Worm (Caenorhabditis elegans) whole organism, young adult: ENCODE results near the gene maoc-1.

ENCODE experiments used
- B0035.1 ChIP-seq: sonication (generic microtip); optimal IDR thresholded peaks from 2 replicates; lab custom pipeline; 2016; ENCODE audit warnings: missing genetic modification characterization, mild to moderate bottlenecking, missing compliant biosample characterization, missing genotype, missing genetic modification reagents
- B0261.1 ChIP-seq: sonication (generic microtip); optimal IDR thresholded peaks from 2 replicates; lab custom pipeline; 2016; ENCODE audit warnings: mild to moderate bottlenecking, missing genetic modification characterization, moderate library complexity, missing compliant biosample characterization
- F10E7.11 ChIP-seq: sonication (generic microtip); optimal IDR thresholded peaks from 2 replicates; lab custom pipeline; 2017; ENCODE audit warnings: mild to moderate bottlenecking, missing genetic modification characterization, moderate library complexity, missing compliant biosample characterization
- F22D6.2 ChIP-seq: sonication (generic microtip); optimal IDR thresholded peaks from 2 replicates; lab custom pipeline; 2016; ENCODE audit warnings: mild to moderate bottlenecking, missing genetic modification characterization, missing compliant biosample characterization
- T26A5.8 ChIP-seq: sonication (generic microtip); optimal IDR thresholded peaks from 2 replicates; lab custom pipeline; 2016; ENCODE audit warnings: missing genetic modification characterization, missing compliant biosample characterization
- Y53G8AR.9 ChIP-seq: fragments of 200-800 bp; sonication (Bioruptor generic); conservative IDR thresholded peaks from 2 replicates; pipeline ENCODE4 v1.3.6; 2022; ENCODE audit warnings: missing genetic modification reagents, missing genetic modification characterization, missing compliant biosample characterization
- Y79H2A.3 ChIP-seq: fragments of 200-800 bp; sonication (Bioruptor generic); conservative IDR thresholded peaks from 2 replicates; pipeline ENCODE4 v1.3.6; 2022; ENCODE audit warnings: missing genetic modification reagents, missing genetic modification characterization, missing compliant biosample characterization
- akir-1 ChIP-seq: fragments of 200-800 bp; sonication (Bioruptor generic); optimal IDR thresholded peaks from 2 replicates; lab custom pipeline; 2018; ENCODE audit warnings: mild to moderate bottlenecking, missing genetic modification characterization, moderate library complexity, missing compliant biosample characterization
- aptf-2 ChIP-seq: fragments of 200-800 bp; sonication (Bioruptor generic); conservative IDR thresholded peaks from 2 replicates; pipeline ENCODE4 v1.3.6; 2022; ENCODE audit warnings: missing genetic modification reagents, missing genetic modification characterization, missing compliant biosample characterization
- aptf-3 ChIP-seq: fragments of 200-800 bp; sonication (Bioruptor generic); IDR thresholded peaks from 2 replicates; pipeline ENCODE4 v1.3.6; 2022; ENCODE audit warnings: missing genetic modification characterization, missing compliant biosample characterization
- athp-1 ChIP-seq: sonication (generic microtip); optimal IDR thresholded peaks from 2 replicates; lab custom pipeline; 2017; ENCODE audit warnings: mild to moderate bottlenecking, missing genetic modification characterization, missing compliant biosample characterization
- bed-1 ChIP-seq: fragments of 200-800 bp; sonication (Bioruptor generic); IDR thresholded peaks from 2 replicates; pipeline ENCODE4 v1.3.6; 2022; ENCODE audit warnings: missing genetic modification reagents, missing genetic modification characterization, missing compliant biosample characterization
- bed-2 ChIP-seq: fragments of 200-800 bp; sonication (Bioruptor generic); IDR thresholded peaks from 2 replicates; pipeline ENCODE4 v1.3.6; 2022; ENCODE audit warnings: missing genetic modification reagents, missing genetic modification characterization, missing compliant biosample characterization
- ccch-3 ChIP-seq: fragments of 200-800 bp; sonication (Bioruptor generic); optimal IDR thresholded peaks from 2 replicates; lab custom pipeline; 2018; ENCODE audit warnings: mild to moderate bottlenecking, missing genetic modification characterization, missing compliant biosample characterization
- cebp-1 ChIP-seq, 2 experiments: fragments of 200-800 bp in 1 of 2; sonication (Bioruptor generic) in 1 of 2; sonication (generic microtip) in 1 of 2; IDR thresholded peaks in 1 of 2; optimal IDR thresholded peaks in 1 of 2; 2 replicates each; pipeline versions ENCODE4 v1.3.6 to Lab custom; 2017 to 2022; ENCODE audit warnings: missing compliant biosample characterization in 2 of 2, missing genetic modification characterization in 2 of 2, mild to moderate bottlenecking in 1 of 2, missing genetic modification reagents in 1 of 2, moderate library complexity in 1 of 2
- ceh-79 ChIP-seq: sonication (generic microtip); optimal IDR thresholded peaks from 2 replicates; lab custom pipeline; 2017; ENCODE audit warnings: mild to moderate bottlenecking, missing genetic modification characterization, missing compliant biosample characterization
- die-1 ChIP-seq: sonication (generic microtip); optimal IDR thresholded peaks from 2 replicates; lab custom pipeline; 2016; ENCODE audit warnings: missing genotype, mild to moderate bottlenecking, missing genetic modification characterization, missing compliant biosample characterization
- dpff-1 ChIP-seq: sonication (generic microtip); optimal IDR thresholded peaks from 2 replicates; lab custom pipeline; 2017; ENCODE audit warnings: mild to moderate bottlenecking, missing genetic modification characterization, missing compliant biosample characterization
- egrh-3 ChIP-seq: fragments of 200-800 bp; sonication (Bioruptor generic); IDR thresholded peaks from 2 replicates; pipeline ENCODE4 v1.3.6; 2022; ENCODE audit warnings: missing genetic modification reagents, missing genetic modification characterization, missing compliant biosample characterization
- fkh-3 ChIP-seq: sonication (generic microtip); optimal IDR thresholded peaks from 2 replicates; lab custom pipeline; 2016; ENCODE audit warnings: mild to moderate bottlenecking, missing genetic modification characterization, missing compliant biosample characterization
- hmg-1.2 ChIP-seq: fragments of 200-800 bp; sonication (Bioruptor generic); IDR thresholded peaks from 2 replicates; pipeline ENCODE4 v1.3.6; 2022; ENCODE audit warnings: missing genetic modification reagents, missing genetic modification characterization, missing compliant biosample characterization
- hmg-20 ChIP-seq: fragments of 200-800 bp; sonication (Bioruptor generic); IDR thresholded peaks from 2 replicates; pipeline ENCODE4 v1.3.6; 2022; ENCODE audit warnings: missing genetic modification reagents, missing genetic modification characterization, missing compliant biosample characterization
- let-607 ChIP-seq, 2 experiments: fragments of 200-800 bp in 1 of 2; sonication (Bioruptor generic) in 1 of 2; sonication (generic microtip) in 1 of 2; optimal IDR thresholded peaks; 2 replicates each; lab custom pipeline; 2016 to 2018; ENCODE audit warnings: mild to moderate bottlenecking in 2 of 2, missing compliant biosample characterization in 2 of 2, missing genetic modification characterization in 2 of 2, moderate library complexity in 2 of 2, missing genotype in 1 of 2
- lin-35 ChIP-seq, 3 experiments: fragments of 150-350 bp in 2 of 3; sonication (generic microtip) in 1 of 3; optimal IDR thresholded peaks; 2 replicates each; lab custom pipeline; 2014 to 2018; ENCODE audit warnings: missing biosample characterization in 3 of 3, missing genetic modification characterization in 3 of 3, missing genetic modification reagents in 3 of 3
- lsl-1 ChIP-seq: fragments of 200-800 bp; sonication (Bioruptor generic); optimal IDR thresholded peaks from 2 replicates; lab custom pipeline; 2018; ENCODE audit warnings: mild to moderate bottlenecking, missing genetic modification characterization, moderate library complexity, missing compliant biosample characterization
- lsy-27 ChIP-seq: sonication (generic microtip); optimal IDR thresholded peaks from 2 replicates; lab custom pipeline; 2017; ENCODE audit warnings: missing genetic modification characterization, mild to moderate bottlenecking, missing compliant biosample characterization, antibody characterized with exemption, missing genotype, borderline replicate concordance; ENCODE audit not compliant: insufficient read depth
- madf-3 ChIP-seq: fragments of 200-800 bp; sonication (Bioruptor generic); IDR thresholded peaks from 2 replicates; pipeline ENCODE4 v1.3.6; 2022; ENCODE audit warnings: missing genetic modification reagents, missing genetic modification characterization, missing compliant biosample characterization
- mel-28 ChIP-seq: sonication (generic microtip); optimal IDR thresholded peaks from 2 replicates; lab custom pipeline; 2016; ENCODE audit warnings: borderline replicate concordance, mild to moderate bottlenecking, missing genetic modification characterization, missing compliant biosample characterization
- mes-4 ChIP-seq: sonication (generic microtip); optimal IDR thresholded peaks from 2 replicates; lab custom pipeline; 2016; ENCODE audit warnings: missing genotype, missing genetic modification characterization, missing compliant biosample characterization
- mxl-1 ChIP-seq: sonication (generic microtip); optimal IDR thresholded peaks from 2 replicates; lab custom pipeline; 2016; ENCODE audit warnings: missing genetic modification characterization, missing compliant biosample characterization
- nfya-1 ChIP-seq: sonication (generic microtip); optimal IDR thresholded peaks from 2 replicates; lab custom pipeline; 2017; ENCODE audit warnings: antibody characterized with exemption, missing compliant biosample characterization, missing genetic modification characterization, borderline replicate concordance; ENCODE audit not compliant: insufficient read depth
- rec-8 ChIP-seq, 2 experiments: sonication (generic microtip); optimal IDR thresholded peaks; 2 replicates each; lab custom pipeline; 2016; ENCODE audit warnings: mild to moderate bottlenecking in 2 of 2, missing genetic modification characterization in 2 of 2, missing genetic modification reagents in 2 of 2, missing genotype in 2 of 2, missing biosample characterization in 1 of 2, missing compliant biosample characterization in 1 of 2, moderate library complexity in 1 of 2
- sdz-38 ChIP-seq: sonication (generic microtip); optimal IDR thresholded peaks from 2 replicates; lab custom pipeline; 2016; ENCODE audit warnings: missing genotype, missing genetic modification characterization, missing compliant biosample characterization
- sea-2 ChIP-seq: fragments of 200-800 bp; sonication (Bioruptor generic); IDR thresholded peaks from 2 replicates; pipeline ENCODE4 v1.3.6; 2022; ENCODE audit warnings: missing genetic modification characterization, missing compliant biosample characterization
- snpc-1.1 ChIP-seq: sonication (generic microtip); optimal IDR thresholded peaks from 2 replicates; lab custom pipeline; 2017; ENCODE audit warnings: missing genetic modification characterization, mild to moderate bottlenecking, missing compliant biosample characterization, antibody characterized with exemption, moderate library complexity, missing genotype, missing genetic modification reagents; ENCODE audit not compliant: insufficient read depth
- snpc-3.4 ChIP-seq: sonication (generic microtip); optimal IDR thresholded peaks from 2 replicates; lab custom pipeline; 2017; ENCODE audit warnings: missing genetic modification characterization, mild to moderate bottlenecking, missing compliant biosample characterization, antibody characterized with exemption, moderate library complexity, missing genotype, missing genetic modification reagents
- tbp1 ChIP-seq: fragments of 200-800 bp; sonication (Bioruptor generic); optimal IDR thresholded peaks from 2 replicates; lab custom pipeline; 2018; ENCODE audit warnings: mild to moderate bottlenecking, missing genetic modification characterization, missing compliant biosample characterization
- tlf-1 ChIP-seq: fragments of 200-800 bp; sonication (Bioruptor generic); optimal IDR thresholded peaks from 2 replicates; lab custom pipeline; 2018; ENCODE audit warnings: mild to moderate bottlenecking, missing genetic modification characterization, missing compliant biosample characterization
- unc-130 ChIP-seq: sonication (generic microtip); optimal IDR thresholded peaks from 2 replicates; lab custom pipeline; 2016; ENCODE audit warnings: missing genetic modification reagents, missing genetic modification characterization, missing compliant biosample characterization
- unc-62 ChIP-seq: fragments of 150-350 bp; optimal IDR thresholded peaks from 2 replicates; lab custom pipeline; 2014; ENCODE audit warnings: missing biosample characterization, missing genetic modification reagents, missing genetic modification characterization
- ztf-25 ChIP-seq: fragments of 200-800 bp; sonication (Bioruptor generic); IDR thresholded peaks from 2 replicates; pipeline ENCODE4 v1.3.6; 2022; ENCODE audit warnings: missing genetic modification reagents, missing genetic modification characterization, missing compliant biosample characterization
- ztf-26 ChIP-seq: sonication (generic microtip); optimal IDR thresholded peaks from 2 replicates; lab custom pipeline; 2017; ENCODE audit warnings: missing genetic modification characterization, missing compliant biosample characterization
- ztf-3 ChIP-seq: fragments of 200-800 bp; sonication (Bioruptor generic); optimal IDR thresholded peaks from 2 replicates; lab custom pipeline; 2018; ENCODE audit warnings: mild to moderate bottlenecking, missing genetic modification characterization, missing compliant biosample characterization

maoc-1 gene

DNA sequence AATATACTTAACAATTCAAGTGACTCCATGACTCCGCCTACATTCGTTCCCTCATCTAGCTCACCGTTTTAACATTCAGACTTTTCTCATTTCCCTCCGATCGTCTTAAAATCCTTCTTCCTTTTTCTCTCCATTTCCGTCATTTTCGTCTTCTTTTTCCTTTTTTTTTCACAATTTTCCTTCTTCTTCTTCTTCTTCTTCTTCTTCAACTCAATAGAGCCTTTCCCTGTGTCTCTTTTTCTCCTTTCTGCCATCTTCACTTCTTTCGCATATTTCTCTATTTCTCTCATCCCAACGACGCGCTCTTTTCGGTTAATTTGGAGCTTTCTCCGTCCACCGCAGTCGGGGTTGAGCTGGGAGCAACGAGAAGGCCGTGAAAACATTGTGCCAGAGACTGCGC is 13.4 kb upstream of the maoc-1 start:
- no peak for TF ChIP-seq Y79H2A.3 (GFP tag; lab: Robert Waterston, UW)

DNA sequence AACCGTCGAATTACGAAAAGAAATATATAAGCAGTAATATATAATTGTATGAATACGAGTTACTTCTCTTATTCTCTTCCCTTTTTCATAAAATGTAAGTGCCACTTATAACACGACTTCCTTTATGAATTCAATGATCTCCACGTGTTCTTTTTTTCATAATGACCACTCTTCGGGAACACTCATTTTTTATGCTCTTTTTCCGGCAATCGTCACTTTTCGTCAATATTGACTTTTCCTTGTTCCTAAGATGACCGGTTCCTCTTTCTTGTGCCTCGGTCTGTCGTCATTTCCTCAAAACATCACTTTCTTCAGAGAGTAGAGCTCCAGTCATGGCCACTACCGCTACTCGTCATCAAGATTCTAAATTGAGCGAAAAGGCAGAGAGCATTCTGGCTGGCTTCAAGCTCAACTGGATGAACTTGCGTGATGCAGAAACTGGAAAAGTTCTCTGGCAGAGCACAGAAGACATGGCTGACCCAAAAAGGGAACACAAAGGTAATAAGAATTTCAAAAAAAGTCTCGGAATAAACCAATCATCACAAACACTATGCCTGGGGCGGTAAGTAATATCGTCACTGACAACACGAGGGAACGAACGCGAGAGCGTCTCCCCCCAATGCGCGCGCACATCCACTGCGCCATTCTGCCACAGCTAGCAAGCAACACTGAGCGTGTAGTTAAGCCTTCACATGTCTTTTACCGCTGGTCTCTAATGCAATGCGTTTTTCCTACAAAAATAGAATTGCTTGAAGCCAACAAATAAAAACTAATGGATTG is 12.4 kb upstream of the maoc-1 start, which contains the start of gene pdl-1:
TSS of gene pdl-1 (plus strand) at position 309 of the 780 bp plus-strand sequence.
- TF ChIP-seq unc-130 (GFP tag; lab: Kevin White, UChicago) (peak; percentile 64), die-1 (tag; lab: Kevin White, UChicago) (peak; percentile 96), Y79H2A.3 (GFP tag; lab: Robert Waterston, UW) (peak; percentile 72; the same call in 1 of the 2 replicates), mel-28 (peak; percentile 57), unc-62 (no peak), sdz-38 (tag; lab: Kevin White, UChicago) (no peak), tbp1 (GFP tag; lab: Kevin White, UChicago) (peak; percentile 96), sea-2 (0 out of 2 replicates have a peak, but pooled peaks have one; percentile 80), snpc-1.1 (tag; lab: Kevin White, UChicago) (peak; percentile 59), akir-1 (peak; percentile 73), aptf-3 (GFP tag; lab: Robert Waterston, UW) (0 out of 2 replicates have a peak, but pooled peaks have one; percentile 71), F10E7.11 (peak; percentile 65), aptf-2 (GFP tag; lab: Robert Waterston, UW) (peak; percentile 65), ztf-3 (GFP tag; lab: Kevin White, UChicago) (peak; percentile 51), ztf-26 (peak; percentile 73), fkh-3 (tag; lab: Kevin White, UChicago) (peak; percentile 71), lsy-27 (peak; percentile 52), madf-3 (GFP tag; lab: Robert Waterston, UW) (peak; percentile 53; the same call in 1 of the 2 replicates), ccch-3 (GFP tag; lab: Kevin White, UChicago) (no peak), dpff-1 (peak; percentile 13), athp-1 (peak; percentile 84), T26A5.8 (tag; lab: Kevin White, UChicago) (peak; percentile 79), hmg-20 (peak; percentile 77), lin-35 (GFP tag; optimal IDR thresholded peaks at IDR 0.05; lab: Kevin White, UChicago) (peak in 1 of 3 experiments; percentile 66), tlf-1 (GFP tag; lab: Kevin White, UChicago) (peak; percentile 39), nfya-1 (tag; lab: Kevin White, UChicago) (no peak), bed-1 (GFP tag; lab: Robert Waterston, UW) (peak; percentile 94), snpc-3.4 (tag; lab: Kevin White, UChicago) (peak; percentile 87), Y53G8AR.9 (GFP tag; lab: Robert Waterston, UW) (peak; percentile 58; the same call in 1 of the 2 replicates), lsl-1 (peak; percentile 60), bed-2 (no peak), let-607 (tag; optimal IDR thresholded peaks at IDR 0.05; lab: Kevin White, UChicago) (peak; percentile 28 to 30), cebp-1 (GFP tag; IDR thresholded peaks at IDR 0.05; lab: Robert Waterston, UW) (no peak), cebp-1 (tag; optimal IDR thresholded peaks at IDR 0.05; lab: Kevin White, UChicago) (peak; percentile 80), F22D6.2 (tag; lab: Kevin White, UChicago) (peak; percentile 6), rec-8 (tag; optimal IDR thresholded peaks at IDR 0.05; lab: Kevin White, UChicago) (peak; percentile 84 to 97), hmg-1.2 (GFP tag; lab: Robert Waterston, UW) (peak; percentile 78), mes-4 (tag; lab: Kevin White, UChicago) (peak; percentile 91), B0035.1 (peak; percentile 59), mxl-1 (tag; lab: Kevin White, UChicago) (peak; percentile 75), ztf-25 (peak; percentile 84; the same call in 1 of the 2 replicates), B0261.1 (tag; lab: Kevin White, UChicago) (peak; percentile 86), egrh-3 (GFP tag; lab: Robert Waterston, UW) (peak; percentile 57), ceh-79 (peak; percentile 91)
